Worm (Caenorhabditis elegans) whole organism, mixed stage, embryonic: Measurements from ENCODE around the gene ugt-8.
A peak's percentile ranks its signal among the peaks of the same experiment; 100 is the strongest.

Source experiments
- M03D4.4 ChIP-seq: sonication (generic microtip); optimal IDR thresholded peaks from 2 replicates; lab custom pipeline; 2017; ENCODE audit warnings: mild to moderate bottlenecking, missing genetic modification characterization, missing compliant biosample characterization
- bed-3 ChIP-seq: fragments of 200-800 bp; sonication (Bioruptor generic); optimal IDR thresholded peaks from 3 replicates; lab custom pipeline; 2018; ENCODE audit warnings: mild to moderate bottlenecking, missing genetic modification characterization, moderate library complexity, missing compliant biosample characterization
- ceh-43 ChIP-seq: fragments of 200-800 bp; sonication (Bioruptor generic); optimal IDR thresholded peaks from 2 replicates; lab custom pipeline; 2018; ENCODE audit warnings: mild to moderate bottlenecking, missing genetic modification characterization, moderate library complexity, missing compliant biosample characterization
- ceh-83 ChIP-seq: fragments of 200-800 bp; sonication (Bioruptor generic); optimal IDR thresholded peaks from 2 replicates; lab custom pipeline; 2018; ENCODE audit warnings: mild to moderate bottlenecking, missing genetic modification characterization, missing compliant biosample characterization
- cnd-1 ChIP-seq: fragments of 200-800 bp; sonication (Bioruptor generic); optimal IDR thresholded peaks from 2 replicates; lab custom pipeline; 2018; ENCODE audit warnings: mild to moderate bottlenecking, missing genetic modification characterization, missing compliant biosample characterization
- drap-1 ChIP-seq: fragments of 200-800 bp; sonication (Bioruptor generic); optimal IDR thresholded peaks from 3 replicates; lab custom pipeline; 2018; ENCODE audit warnings: mild to moderate bottlenecking, missing genetic modification characterization, missing compliant biosample characterization
- elt-1 ChIP-seq: sonication (generic microtip); optimal IDR thresholded peaks from 2 replicates; lab custom pipeline; 2017; ENCODE audit warnings: missing genetic modification characterization, mild to moderate bottlenecking, missing compliant biosample characterization, antibody characterized with exemption, moderate library complexity, borderline replicate concordance; ENCODE audit not compliant: insufficient read depth
- elt-3 ChIP-seq: fragments of 150-350 bp; optimal IDR thresholded peaks from 2 replicates; lab custom pipeline; 2014; ENCODE audit warnings: missing biosample characterization, missing genetic modification characterization
- flh-1 ChIP-seq: fragments of 200-800 bp; sonication (Bioruptor generic); optimal IDR thresholded peaks from 2 replicates; lab custom pipeline; 2018; ENCODE audit warnings: mild to moderate bottlenecking, missing genetic modification characterization, moderate library complexity, missing compliant biosample characterization
- ham-2 ChIP-seq: fragments of 200-800 bp; sonication (Bioruptor generic); optimal IDR thresholded peaks from 2 replicates; lab custom pipeline; 2018; ENCODE audit warnings: mild to moderate bottlenecking, missing genetic modification characterization, missing compliant biosample characterization
- hlh-1 ChIP-seq: fragments of 150-350 bp; optimal IDR thresholded peaks from 2 replicates; lab custom pipeline; 2014; ENCODE audit warnings: missing biosample characterization, missing genetic modification reagents, missing genetic modification characterization
- lin-13 ChIP-seq: fragments of 150-350 bp; optimal IDR thresholded peaks from 2 replicates; lab custom pipeline; 2014; ENCODE audit warnings: missing biosample characterization, missing genetic modification characterization
- lin-32 ChIP-seq: fragments of 200-800 bp; sonication (Bioruptor generic); optimal IDR thresholded peaks from 2 replicates; lab custom pipeline; 2018; ENCODE audit warnings: mild to moderate bottlenecking, missing genetic modification characterization, missing compliant biosample characterization
- lsy-2 ChIP-seq: fragments of 150-350 bp; optimal IDR thresholded peaks from 2 replicates; lab custom pipeline; 2014; ENCODE audit warnings: missing biosample characterization, missing genetic modification characterization
- mab-5 ChIP-seq: fragments of 150-350 bp; optimal IDR thresholded peaks from 2 replicates; lab custom pipeline; 2014; ENCODE audit warnings: missing biosample characterization, missing genetic modification characterization
- mep-1 ChIP-seq: fragments of 150-350 bp; optimal IDR thresholded peaks from 2 replicates; lab custom pipeline; 2017; ENCODE audit warnings: missing biosample characterization, missing genetic modification reagents, missing genetic modification characterization, inconsistent platforms
- mls-2 ChIP-seq: sonication (generic microtip); optimal IDR thresholded peaks from 2 replicates; lab custom pipeline; 2016; ENCODE audit warnings: mild to moderate bottlenecking, missing genetic modification characterization, moderate library complexity, missing compliant biosample characterization
- nhr-12 ChIP-seq: fragments of 150-350 bp; optimal IDR thresholded peaks from 2 replicates; lab custom pipeline; 2014; ENCODE audit warnings: missing biosample characterization, missing genetic modification characterization
- nhr-2 ChIP-seq: fragments of 150-350 bp; optimal IDR thresholded peaks from 2 replicates; lab custom pipeline; 2014; ENCODE audit warnings: missing biosample characterization, missing genetic modification characterization
- nhr-237 ChIP-seq: fragments of 150-350 bp; optimal IDR thresholded peaks from 2 replicates; lab custom pipeline; 2014; ENCODE audit warnings: missing biosample characterization, missing genetic modification characterization
- nhr-28 ChIP-seq: fragments of 150-350 bp; optimal IDR thresholded peaks from 2 replicates; lab custom pipeline; 2014; ENCODE audit warnings: missing biosample characterization, missing genetic modification characterization
- nhr-76 ChIP-seq: sonication (generic microtip); optimal IDR thresholded peaks from 2 replicates; lab custom pipeline; 2017; ENCODE audit warnings: missing biosample characterization, missing genetic modification characterization
- sem-2 ChIP-seq: fragments of 200-800 bp; sonication (Bioruptor generic); optimal IDR thresholded peaks from 2 replicates; lab custom pipeline; 2018; ENCODE audit warnings: mild to moderate bottlenecking, missing genetic modification characterization, missing compliant biosample characterization
- snpc-4 ChIP-seq: fragments of 150-350 bp; optimal IDR thresholded peaks from 2 replicates; lab custom pipeline; 2014; ENCODE audit warnings: missing biosample characterization, missing genetic modification characterization
- sptf-1 ChIP-seq: sonication (generic microtip); optimal IDR thresholded peaks from 2 replicates; lab custom pipeline; 2017; ENCODE audit warnings: mild to moderate bottlenecking, missing genetic modification characterization, moderate library complexity, missing compliant biosample characterization
- tbx-8 ChIP-seq: fragments of 200-800 bp; sonication (Bioruptor generic); optimal IDR thresholded peaks from 2 replicates; lab custom pipeline; 2018; ENCODE audit warnings: mild to moderate bottlenecking, missing genetic modification characterization, moderate library complexity, missing compliant biosample characterization
- unc-120 ChIP-seq: sonication (generic microtip); optimal IDR thresholded peaks from 2 replicates; lab custom pipeline; 2017; ENCODE audit warnings: missing genetic modification characterization, missing compliant biosample characterization; ENCODE audit not compliant: poor library complexity, severe bottlenecking
- unc-39 ChIP-seq: fragments of 150-350 bp; optimal IDR thresholded peaks from 2 replicates; lab custom pipeline; 2014; ENCODE audit warnings: missing biosample characterization, missing genetic modification characterization
- zip-8 ChIP-seq: fragments of 150-350 bp; optimal IDR thresholded peaks from 2 replicates; lab custom pipeline; 2014; ENCODE audit warnings: missing biosample characterization, missing genetic modification characterization

Gene ugt-8

DNA sequence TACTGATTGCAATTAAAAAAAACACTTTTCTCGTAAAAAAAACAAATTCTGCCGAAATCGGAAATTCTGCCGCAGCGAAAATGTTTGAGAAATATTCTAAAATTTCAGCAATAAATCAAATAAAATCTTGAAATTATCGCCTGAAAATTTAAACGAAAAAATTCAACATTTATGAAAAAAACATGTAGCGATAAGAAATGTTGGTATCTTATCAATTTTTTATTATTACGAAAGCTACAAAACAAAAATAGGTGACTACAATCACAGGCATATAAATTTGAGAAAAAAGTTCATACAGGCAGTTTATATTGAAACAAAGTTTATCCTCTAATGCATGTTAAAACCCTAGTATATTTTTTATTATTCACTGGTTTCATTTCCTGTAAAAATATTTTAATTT is 2.2 kb downstream of the ugt-8 start, which contains the start of gene ugt-14:
Gene ugt-14 (plus strand): TSS at position 301 of the 400 bp plus-strand sequence.
- no peak for TF ChIP-seq ham-2 (GFP tag; lab: Kevin White, UChicago)
- no peak for TF ChIP-seq mep-1 (tag; lab: Kevin White, UChicago)
- TF ChIP-seq elt-1 = no peak
- no peak for TF ChIP-seq nhr-12 (tag; lab: Kevin White, UChicago)
- no peak for TF ChIP-seq bed-3 (GFP tag; lab: Kevin White, UChicago)
- no peak for TF ChIP-seq zip-8 (tag; lab: Kevin White, UChicago)
- no peak for TF ChIP-seq unc-39
- TF ChIP-seq mab-5 (tag; lab: Kevin White, UChicago) = no peak
- no peak for TF ChIP-seq M03D4.4 (tag; lab: Kevin White, UChicago)
- TF ChIP-seq ceh-83 (GFP tag; lab: Kevin White, UChicago) = no peak
- TF ChIP-seq sem-2 (GFP tag; lab: Kevin White, UChicago) = no peak
- TF ChIP-seq nhr-2 (tag; lab: Kevin White, UChicago) = no peak
- no peak for TF ChIP-seq mls-2
- TF ChIP-seq lsy-2 (tag; lab: Kevin White, UChicago) = no peak
- TF ChIP-seq nhr-237 (tag; lab: Kevin White, UChicago) = no peak
- TF ChIP-seq nhr-28 (tag; lab: Kevin White, UChicago) = no peak
- TF ChIP-seq lin-32 (GFP tag; lab: Kevin White, UChicago) = no peak
- no peak for TF ChIP-seq tbx-8 (GFP tag; lab: Kevin White, UChicago)

ce11 chrV:4908591-4908990 is 4.9 kb downstream of the ugt-8 start, which contains the start of gene ugt-13:
ugt-13 (plus strand) TSS chrV:4908884.
- no peak for TF ChIP-seq M03D4.4 (tag; lab: Kevin White, UChicago)
- no peak for TF ChIP-seq ceh-43
- no peak for TF ChIP-seq lsy-2 (tag; lab: Kevin White, UChicago)
- no peak for TF ChIP-seq nhr-28 (tag; lab: Kevin White, UChicago)
- TF ChIP-seq tbx-8 (GFP tag; lab: Kevin White, UChicago) = no peak
- no peak for TF ChIP-seq bed-3 (GFP tag; lab: Kevin White, UChicago)
- TF ChIP-seq ham-2 (GFP tag; lab: Kevin White, UChicago) = no peak
- no peak for TF ChIP-seq mep-1 (tag; lab: Kevin White, UChicago)
- no peak for TF ChIP-seq mls-2
- TF ChIP-seq elt-3 (tag; lab: Kevin White, UChicago) = no peak
- no peak for TF ChIP-seq nhr-76 (tag; lab: Kevin White, UChicago)
- TF ChIP-seq nhr-2 (tag; lab: Kevin White, UChicago) = no peak
- TF ChIP-seq drap-1 (GFP tag; lab: Kevin White, UChicago) = no peak
- TF ChIP-seq unc-120 (tag; lab: Kevin White, UChicago) = no peak
- TF ChIP-seq, all 35 proteins: peak for 0

DNA sequence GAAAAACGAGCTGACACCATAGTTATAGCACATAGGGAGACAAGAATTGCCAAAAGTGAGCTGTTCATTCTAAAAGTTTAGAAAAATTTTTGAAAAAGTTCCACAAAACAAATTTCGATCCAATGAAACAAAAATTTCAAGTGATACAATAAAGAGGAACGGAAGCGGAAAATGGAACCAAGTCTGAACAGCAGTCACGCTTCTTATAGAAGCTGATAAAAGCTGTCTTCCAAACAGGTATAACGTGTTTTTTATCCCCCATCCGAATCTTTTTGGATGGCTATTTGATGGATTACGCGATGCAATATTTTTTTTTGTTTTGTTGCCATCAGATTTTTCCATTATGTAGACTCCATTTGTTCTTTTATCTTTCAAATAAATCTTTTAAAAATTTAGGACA is 8.6 kb downstream of the ugt-8 start, which contains the start of gene H23N18.5:
Gene H23N18.5 (minus strand): TSS at position 69 of the 400 bp plus-strand sequence.
- no peak for TF ChIP-seq bed-3 (GFP tag; lab: Kevin White, UChicago)
- TF ChIP-seq elt-1 = peak; percentile 0
- no peak for TF ChIP-seq lin-32 (GFP tag; lab: Kevin White, UChicago)

- TF ChIP-seq flh-1 (GFP tag; lab: Kevin White, UChicago) = no peak
- TF ChIP-seq lin-32 (GFP tag; lab: Kevin White, UChicago) = no peak
- TF ChIP-seq ceh-83 (GFP tag; lab: Kevin White, UChicago) = no peak
- no peak for TF ChIP-seq mep-1 (tag; lab: Kevin White, UChicago)
- TF ChIP-seq mab-5 (tag; lab: Kevin White, UChicago) = no peak
- no peak for TF ChIP-seq sem-2 (GFP tag; lab: Kevin White, UChicago)
- no peak for TF ChIP-seq unc-120 (tag; lab: Kevin White, UChicago)
- no peak for TF ChIP-seq lin-13 (tag; lab: Kevin White, UChicago)
- TF ChIP-seq snpc-4 (tag; lab: Kevin White, UChicago) = no peak
- no peak for TF ChIP-seq sptf-1 (tag; lab: Kevin White, UChicago)
- TF ChIP-seq cnd-1 = no peak
Measured at ce11 chrV:4913853-4914252, 10.1 kb downstream of the ugt-8 start.

- no peak for TF ChIP-seq cnd-1
- no peak for TF ChIP-seq hlh-1 (tag; lab: Kevin White, UChicago)
- TF ChIP-seq nhr-76 (tag; lab: Kevin White, UChicago) = no peak
- no peak for TF ChIP-seq elt-1
- TF ChIP-seq lin-13 (tag; lab: Kevin White, UChicago) = no peak
- TF ChIP-seq bed-3 (GFP tag; lab: Kevin White, UChicago) = no peak
- TF ChIP-seq elt-3 (tag; lab: Kevin White, UChicago) = no peak
- no peak for TF ChIP-seq tbx-8 (GFP tag; lab: Kevin White, UChicago)
- no peak for TF ChIP-seq ceh-43
- no peak for TF ChIP-seq M03D4.4 (tag; lab: Kevin White, UChicago)
- TF ChIP-seq nhr-28 (tag; lab: Kevin White, UChicago) = no peak
- TF ChIP-seq nhr-2 (tag; lab: Kevin White, UChicago) = no peak
- no peak for TF ChIP-seq flh-1 (GFP tag; lab: Kevin White, UChicago)
- no peak for TF ChIP-seq ceh-83 (GFP tag; lab: Kevin White, UChicago)
- no peak for TF ChIP-seq nhr-237 (tag; lab: Kevin White, UChicago)
- TF ChIP-seq, all 35 proteins: peak for 0
Measured at ce11 chrV:4914879-4915278, 11.1 kb downstream of the ugt-8 start, which contains the start of gene H23N18.6. H23N18.6 (minus strand) TSS chrV:4915079.
